Worm (Caenorhabditis elegans): ENCODE results near the gene bus-2.

- TF ChIP-seq attf-6 (GFP tag; IDR thresholded peaks at IDR 0.05) (no peak), snpc-1.3 (tag; optimal IDR thresholded peaks at IDR 0.05; ENCODE audit: insufficient read depth) (no peak), repo-1 (tag; optimal IDR thresholded peaks at IDR 0.05) (no peak), dox-1 (GFP tag; IDR thresholded peaks at IDR 0.05) (no peak), efl-1 (GFP tag; optimal IDR thresholded peaks at IDR 0.05) (peak; percentile 21), sdz-38 (tag; optimal IDR thresholded peaks at IDR 0.05) (no peak), sptf-2 (GFP tag; optimal IDR thresholded peaks at IDR 0.05) (no peak), madf-8 (GFP tag; conservative IDR thresholded peaks at IDR 0.05) (no peak), mes-4 (tag; optimal IDR thresholded peaks at IDR 0.05) (no peak), ccch-3 (GFP tag; optimal IDR thresholded peaks at IDR 0.05) (no peak), hmg-1.2 (GFP tag; IDR thresholded peaks at IDR 0.05) (no peak)
Measured at ce11 chrIV:1660735-1661134, 39.0 kb upstream of the bus-2 start.

Data from whole organism, young adult.